Worm (Caenorhabditis elegans) whole organism, L1 larva: Measurements from ENCODE around the gene kmo-2.

ENCODE experiments used
- C34B4.2 ChIP-seq: sonication (generic microtip); optimal IDR thresholded peaks from 2 replicates; lab custom pipeline; 2017; ENCODE audit warnings: mild to moderate bottlenecking, missing genetic modification characterization, missing compliant biosample characterization
- F16B12.6 ChIP-seq: fragments of 150-350 bp; optimal IDR thresholded peaks from 2 replicates; lab custom pipeline; 2014; ENCODE audit warnings: missing biosample characterization, missing genetic modification characterization
- Y116A8C.19 ChIP-seq: sonication (generic microtip); optimal IDR thresholded peaks from 2 replicates; lab custom pipeline; 2016; ENCODE audit warnings: missing compliant biosample characterization, missing genetic modification characterization, borderline replicate concordance
- alr-1 ChIP-seq: fragments of 200-800 bp; sonication (Bioruptor generic); optimal IDR thresholded peaks from 2 replicates; lab custom pipeline; 2018; ENCODE audit warnings: borderline replicate concordance, mild to moderate bottlenecking, missing genetic modification characterization, missing compliant biosample characterization
- blmp-1 ChIP-seq: fragments of 150-350 bp; optimal IDR thresholded peaks from 2 replicates; lab custom pipeline; 2014; ENCODE audit warnings: missing biosample characterization, missing genetic modification characterization
- ceh-63 ChIP-seq: fragments of 200-800 bp; sonication (Bioruptor generic); optimal IDR thresholded peaks from 2 replicates; lab custom pipeline; 2018; ENCODE audit warnings: mild to moderate bottlenecking, missing genetic modification characterization, missing compliant biosample characterization
- ceh-8 ChIP-seq: fragments of 200-800 bp; sonication (Bioruptor generic); optimal IDR thresholded peaks from 2 replicates; lab custom pipeline; 2018; ENCODE audit warnings: mild to moderate bottlenecking, missing genetic modification characterization, moderate library complexity, missing compliant biosample characterization
- ceh-82 ChIP-seq, 3 experiments: fragments of 150-350 bp in 1 of 3; sonication (generic microtip) in 2 of 3; optimal IDR thresholded peaks; 2 replicates each; lab custom pipeline; 2014 to 2017; ENCODE audit warnings: missing biosample characterization in 3 of 3, missing genetic modification characterization in 3 of 3
- ceh-88 ChIP-seq: fragments of 200-800 bp; sonication (Bioruptor generic); IDR thresholded peaks from 2 replicates; pipeline ENCODE4 v1.3.6; 2022; ENCODE audit warnings: missing genetic modification characterization, missing compliant biosample characterization
- ceh-90 ChIP-seq: sonication (generic microtip); optimal IDR thresholded peaks from 2 replicates; lab custom pipeline; 2016; ENCODE audit warnings: missing genetic modification characterization, missing compliant biosample characterization
- ces-1 ChIP-seq: fragments of 150-350 bp; optimal IDR thresholded peaks from 2 replicates; lab custom pipeline; 2014; ENCODE audit warnings: missing biosample characterization, missing genetic modification reagents, missing genetic modification characterization
- dsc-1 ChIP-seq: sonication (generic microtip); optimal IDR thresholded peaks from 2 replicates; lab custom pipeline; 2016; ENCODE audit warnings: mild to moderate bottlenecking, missing genetic modification characterization, missing compliant biosample characterization
- efl-1 ChIP-seq, 4 experiments: fragments of 150-350 bp; optimal IDR thresholded peaks in 3 of 4; peaks in 1 of 4; 1 replicate in 1 of 4; 2 replicates in 3 of 4; lab custom pipeline; 2014; ENCODE audit warnings: missing biosample characterization in 2 of 4, missing genetic modification characterization in 2 of 4, missing genetic modification reagents in 2 of 4
- egl-27 ChIP-seq, 2 experiments: fragments of 150-350 bp in 1 of 2; sonication (generic microtip); optimal IDR thresholded peaks; 3 replicates each; lab custom pipeline; 2017 to 2018; ENCODE audit warnings: missing biosample characterization in 2 of 2, missing genetic modification characterization in 2 of 2, missing genetic modification reagents in 2 of 2
- elt-2 ChIP-seq: sonication (generic microtip); optimal IDR thresholded peaks from 2 replicates; lab custom pipeline; 2016; ENCODE audit warnings: missing genetic modification characterization, mild to moderate bottlenecking, inconsistent platforms, missing compliant biosample characterization, missing genetic modification reagents
- elt-3 ChIP-seq, 6 experiments: fragments of 150-350 bp in 1 of 6; sonication (generic microtip); optimal IDR thresholded peaks; 2 replicates each; lab custom pipeline; 2017 to 2018; ENCODE audit warnings: missing biosample characterization in 6 of 6, missing genetic modification characterization in 6 of 6, inconsistent platforms in 1 of 6
- ets-5 ChIP-seq: fragments of 200-800 bp; sonication (Bioruptor generic); IDR thresholded peaks from 2 replicates; pipeline ENCODE4 v1.3.6; 2022; ENCODE audit warnings: missing genetic modification characterization, missing compliant biosample characterization
- fkh-10 ChIP-seq: sonication (generic microtip); optimal IDR thresholded peaks from 2 replicates; lab custom pipeline; 2017; ENCODE audit warnings: missing biosample characterization, missing genetic modification reagents, missing genetic modification characterization
- fkh-8 ChIP-seq: sonication (generic microtip); optimal IDR thresholded peaks from 2 replicates; lab custom pipeline; 2016; ENCODE audit warnings: mild to moderate bottlenecking, missing genetic modification characterization, missing compliant biosample characterization
- lin-14 ChIP-seq: fragments of 200-800 bp; sonication (Bioruptor generic); optimal IDR thresholded peaks from 2 replicates; lab custom pipeline; 2018; ENCODE audit warnings: mild to moderate bottlenecking, missing genetic modification characterization, moderate library complexity, missing compliant biosample characterization
- lin-15B ChIP-seq: fragments of 150-350 bp; sonication (generic microtip); optimal IDR thresholded peaks from 3 replicates; lab custom pipeline; 2014; ENCODE audit warnings: missing biosample characterization, missing genetic modification characterization
- lin-35 ChIP-seq, 2 experiments: fragments of 150-350 bp; optimal IDR thresholded peaks; 2 replicates each; lab custom pipeline; 2014; ENCODE audit warnings: missing biosample characterization in 2 of 2, missing genetic modification characterization in 2 of 2, missing genetic modification reagents in 2 of 2
- lin-39 ChIP-seq: fragments of 150-350 bp; optimal IDR thresholded peaks from 2 replicates; lab custom pipeline; 2014; ENCODE audit warnings: missing biosample characterization, missing genetic modification reagents, missing genetic modification characterization
- lir-3 ChIP-seq: sonication (generic microtip); optimal IDR thresholded peaks from 2 replicates; lab custom pipeline; 2016; ENCODE audit warnings: mild to moderate bottlenecking, missing genetic modification characterization, moderate library complexity, missing compliant biosample characterization; ENCODE audit not compliant: poor library complexity
- lsy-2 ChIP-seq, 2 experiments: fragments of 150-350 bp; optimal IDR thresholded peaks; 2 replicates each; lab custom pipeline; 2014; ENCODE audit warnings: missing biosample characterization in 2 of 2, missing genetic modification characterization in 2 of 2
- mef-2 ChIP-seq: fragments of 150-350 bp; optimal IDR thresholded peaks from 2 replicates; lab custom pipeline; 2014; ENCODE audit warnings: missing biosample characterization, missing genetic modification characterization
- mep-1 ChIP-seq: fragments of 150-350 bp; optimal IDR thresholded peaks from 2 replicates; lab custom pipeline; 2014; ENCODE audit warnings: missing biosample characterization, missing genetic modification characterization
- nhr-19 ChIP-seq: fragments of 200-800 bp; sonication (Bioruptor generic); conservative IDR thresholded peaks from 2 replicates; pipeline ENCODE4 v1.3.6; 2022; ENCODE audit warnings: missing genetic modification characterization, missing compliant biosample characterization
- nhr-20 ChIP-seq: sonication (generic microtip); optimal IDR thresholded peaks from 2 replicates; lab custom pipeline; 2016; ENCODE audit warnings: mild to moderate bottlenecking, missing genetic modification characterization, missing compliant biosample characterization
- nhr-237 ChIP-seq: fragments of 150-350 bp; optimal IDR thresholded peaks from 2 replicates; lab custom pipeline; 2014; ENCODE audit warnings: missing biosample characterization, missing genetic modification characterization
- nhr-28 ChIP-seq: fragments of 150-350 bp; optimal IDR thresholded peaks from 2 replicates; lab custom pipeline; 2014; ENCODE audit warnings: missing biosample characterization, missing genetic modification characterization
- nhr-47 ChIP-seq: sonication (generic microtip); optimal IDR thresholded peaks from 2 replicates; lab custom pipeline; 2016; ENCODE audit warnings: mild to moderate bottlenecking, missing genetic modification characterization, moderate library complexity, missing compliant biosample characterization
- nhr-71 ChIP-seq: sonication (generic microtip); optimal IDR thresholded peaks from 2 replicates; lab custom pipeline; 2016; ENCODE audit warnings: mild to moderate bottlenecking, missing genetic modification characterization, moderate library complexity, missing compliant biosample characterization
- nhr-76 ChIP-seq: sonication (generic microtip); optimal IDR thresholded peaks from 2 replicates; lab custom pipeline; 2017; ENCODE audit warnings: missing biosample characterization, missing genetic modification characterization
- nhr-84 ChIP-seq: sonication (generic microtip); optimal IDR thresholded peaks from 2 replicates; lab custom pipeline; 2017; ENCODE audit warnings: missing biosample characterization, missing genetic modification characterization
- pag-3 ChIP-seq: sonication (generic microtip); optimal IDR thresholded peaks from 2 replicates; lab custom pipeline; 2017; ENCODE audit warnings: missing genetic modification characterization, mild to moderate bottlenecking, missing compliant biosample characterization, antibody characterized with exemption, borderline replicate concordance; ENCODE audit not compliant: insufficient read depth
- pax-3 ChIP-seq: fragments of 200-800 bp; sonication (Bioruptor generic); optimal IDR thresholded peaks from 2 replicates; lab custom pipeline; 2018; ENCODE audit warnings: mild to moderate bottlenecking, missing genetic modification characterization, moderate library complexity, missing compliant biosample characterization
- pqm-1 ChIP-seq: sonication (generic microtip); optimal IDR thresholded peaks from 3 replicates; lab custom pipeline; 2017; ENCODE audit warnings: missing biosample characterization, missing genetic modification characterization
- rnt-1 ChIP-seq: sonication (generic microtip); optimal IDR thresholded peaks from 2 replicates; lab custom pipeline; 2016; ENCODE audit warnings: mild to moderate bottlenecking, missing genetic modification characterization, moderate library complexity, missing compliant biosample characterization
- skn-1 ChIP-seq: fragments of 150-350 bp; optimal IDR thresholded peaks from 2 replicates; lab custom pipeline; 2014; ENCODE audit warnings: missing biosample characterization, missing genetic modification characterization
- snpc-4 ChIP-seq: fragments of 150-350 bp; optimal IDR thresholded peaks from 2 replicates; lab custom pipeline; 2014; ENCODE audit warnings: missing biosample characterization, missing genetic modification characterization
- sup-37 ChIP-seq: fragments of 200-800 bp; sonication (Bioruptor generic); optimal IDR thresholded peaks from 2 replicates; lab custom pipeline; 2018; ENCODE audit warnings: mild to moderate bottlenecking, missing genetic modification characterization, missing compliant biosample characterization
- swsn-7 ChIP-seq: sonication (generic microtip); optimal IDR thresholded peaks from 2 replicates; lab custom pipeline; 2016; ENCODE audit warnings: missing genetic modification characterization, missing compliant biosample characterization
- unc-130 ChIP-seq: fragments of 150-350 bp; optimal IDR thresholded peaks from 2 replicates; lab custom pipeline; 2017; ENCODE audit warnings: missing biosample characterization, missing genetic modification characterization, inconsistent platforms
- unc-30 ChIP-seq: sonication (generic microtip); optimal IDR thresholded peaks from 2 replicates; lab custom pipeline; 2017; ENCODE audit warnings: missing biosample characterization, missing genetic modification characterization
- unc-62 ChIP-seq: fragments of 150-350 bp; optimal IDR thresholded peaks from 2 replicates; lab custom pipeline; 2014; ENCODE audit warnings: missing biosample characterization, missing genetic modification reagents, missing genetic modification characterization
- unc-86 ChIP-seq: sonication (generic microtip); optimal IDR thresholded peaks from 2 replicates; lab custom pipeline; 2016; ENCODE audit warnings: missing genetic modification characterization, missing compliant biosample characterization
- xbp-1 ChIP-seq: sonication (generic microtip); optimal IDR thresholded peaks from 2 replicates; lab custom pipeline; 2016; ENCODE audit warnings: missing genetic modification characterization, missing compliant biosample characterization

Gene kmo-2

DNA sequence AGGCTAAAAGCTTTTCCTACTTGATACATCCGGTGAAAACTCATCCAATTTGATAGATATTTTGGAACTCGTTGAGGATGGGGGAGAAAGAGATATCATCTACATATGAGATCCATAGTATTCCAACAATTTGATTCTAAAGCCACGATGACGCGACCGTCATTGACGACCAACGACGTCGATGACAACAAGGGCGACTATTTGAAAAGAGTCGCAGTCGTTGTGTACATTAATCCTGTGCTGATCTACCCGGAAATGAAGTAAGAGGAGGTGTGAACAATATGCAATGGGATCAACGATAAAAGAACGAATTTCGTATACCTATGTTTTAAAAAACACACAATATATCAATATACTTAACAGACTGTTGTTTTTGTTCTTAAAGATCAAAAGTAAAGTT is 40.2 kb downstream of the kmo-2 start:
- no peak for TF ChIP-seq pax-3 (tag; lab: Kevin White, UChicago)
- TF ChIP-seq ceh-90 (tag; lab: Kevin White, UChicago), result no peak
- no peak for TF ChIP-seq nhr-19 (GFP tag; lab: Robert Waterston, UW)
- TF ChIP-seq efl-1 (optimal IDR thresholded peaks at IDR 0.05; lab: Kevin White, UChicago), result no peak
- TF ChIP-seq efl-1 (GFP tag; optimal IDR thresholded peaks at IDR 0.05 in 1 of 2; lab: Kevin White, UChicago), result peak in 1 of 2 experiments; percentile 16
- TF ChIP-seq skn-1 (tag; lab: Kevin White, UChicago), result no peak
- TF ChIP-seq nhr-28 (tag; lab: Kevin White, UChicago), result no peak
- TF ChIP-seq lin-15B (tag; lab: Kevin White, UChicago), result no peak
- no peak for TF ChIP-seq lir-3 (tag; lab: Kevin White, UChicago)
- TF ChIP-seq dsc-1 (tag; lab: Kevin White, UChicago), result peak; percentile 73
- TF ChIP-seq nhr-76 (tag; lab: Kevin White, UChicago), result no peak
- no peak for TF ChIP-seq nhr-84 (tag; lab: Kevin White, UChicago)
- no peak for TF ChIP-seq alr-1 (tag; lab: Kevin White, UChicago)
- peak; percentile 61 for TF ChIP-seq fkh-8 (tag; lab: Kevin White, UChicago)
- no peak for TF ChIP-seq elt-2 (tag; lab: Kevin White, UChicago)
- peak; percentile 16 for TF ChIP-seq lin-14 (GFP tag; lab: Kevin White, UChicago)
- TF ChIP-seq, all 84 proteins: peak for 4

- TF ChIP-seq pqm-1 (tag; lab: Kevin White, UChicago), result no peak
- TF ChIP-seq nhr-28 (tag; lab: Kevin White, UChicago), result no peak
- peak; percentile 22 for TF ChIP-seq nhr-20 (tag; lab: Kevin White, UChicago)
- peak; percentile 49 for TF ChIP-seq dsc-1 (tag; lab: Kevin White, UChicago)
- peak; percentile 70 for TF ChIP-seq nhr-71 (tag; lab: Kevin White, UChicago)
- no peak for TF ChIP-seq unc-62 (GFP tag; lab: Kevin White, UChicago)
- TF ChIP-seq ceh-90 (tag; lab: Kevin White, UChicago), result no peak
- no peak for TF ChIP-seq ceh-8 (GFP tag; lab: Kevin White, UChicago)
- TF ChIP-seq C34B4.2 (tag; lab: Kevin White, UChicago), result no peak
- TF ChIP-seq fkh-10 (GFP tag; lab: Kevin White, UChicago), result peak; percentile 93
- TF ChIP-seq rnt-1 (tag; lab: Kevin White, UChicago), result no peak
- no peak for TF ChIP-seq elt-2 (tag; lab: Kevin White, UChicago)
- TF ChIP-seq sup-37 (GFP tag; lab: Kevin White, UChicago), result no peak
- TF ChIP-seq ceh-82 (tag; optimal IDR thresholded peaks at IDR 0.05; lab: Kevin White, UChicago), result peak; percentile 5 to 67 (median 25)
- no peak for TF ChIP-seq nhr-237
- TF ChIP-seq ceh-88 (GFP tag; lab: Robert Waterston, UW), result no peak
- no peak for TF ChIP-seq elt-3 (tag; optimal IDR thresholded peaks at IDR 0.05; lab: Kevin White, UChicago)
- peak in 1 of 2 experiments; percentile 40 for TF ChIP-seq lin-35 (GFP tag; optimal IDR thresholded peaks at IDR 0.05; lab: Kevin White, UChicago)
- peak; percentile 17 for TF ChIP-seq snpc-4
- no peak for TF ChIP-seq egl-27 (tag; optimal IDR thresholded peaks at IDR 0.05; lab: Kevin White, UChicago)
- peak; percentile 47 for TF ChIP-seq swsn-7 (tag; lab: Kevin White, UChicago)
- no peak for TF ChIP-seq xbp-1 (tag; lab: Kevin White, UChicago)
- peak; percentile 71 for TF ChIP-seq mep-1 (tag; lab: Kevin White, UChicago)
- no peak for TF ChIP-seq ces-1 (GFP tag; lab: Kevin White, UChicago)
- no peak for TF ChIP-seq skn-1 (tag; lab: Kevin White, UChicago)
- no peak for TF ChIP-seq ceh-63 (GFP tag; lab: Kevin White, UChicago)
- no peak for TF ChIP-seq F16B12.6 (tag; lab: Kevin White, UChicago)
- no peak for TF ChIP-seq unc-130 (tag; lab: Kevin White, UChicago)
- no peak for TF ChIP-seq unc-30 (tag; lab: Kevin White, UChicago)
- peak; percentile 46 for TF ChIP-seq nhr-47
- peak; percentile 38 for TF ChIP-seq unc-86
- no peak for TF ChIP-seq ets-5 (GFP tag; lab: Robert Waterston, UW)
- TF ChIP-seq blmp-1, result no peak
- TF ChIP-seq Y116A8C.19 (tag; lab: Kevin White, UChicago), result no peak
- peak in 1 of 2 experiments; percentile 44 for TF ChIP-seq lsy-2 (tag; optimal IDR thresholded peaks at IDR 0.05; lab: Kevin White, UChicago)
- no peak for TF ChIP-seq pag-3 (tag; lab: Kevin White, UChicago)
- TF ChIP-seq lin-39 (tag; lab: Kevin White, UChicago), result no peak
- TF ChIP-seq mef-2 (tag; lab: Kevin White, UChicago), result no peak
These were observed 41.4 kb downstream of the kmo-2 start for ce11 chrV:12026878-12027477.
